Fruit fly (Drosophila melanogaster) whole organism, wandering third instar larva: ENCODE results near the gene CG13272.

Source experiments
- Abd-B ChIP-seq: fragments of >200 bp; optimal IDR thresholded peaks from 2 replicates; lab custom pipeline; 2017; ENCODE audit warnings: missing biosample characterization, missing genetic modification characterization
- CrebA ChIP-seq: fragments of 200-800 bp; sonication (Bioruptor generic); optimal IDR thresholded peaks from 2 replicates; lab custom pipeline; 2016; ENCODE audit warnings: missing biosample characterization, mild to moderate bottlenecking, missing genetic modification characterization, borderline replicate concordance
- Hr83 ChIP-seq: fragments of 200-300 bp; sonication (Bioruptor generic); optimal IDR thresholded peaks from 2 replicates; lab custom pipeline; 2016; ENCODE audit warnings: missing biosample characterization, mild to moderate bottlenecking, missing genetic modification characterization, moderate library complexity; ENCODE audit not compliant: poor library complexity, severe bottlenecking
- Myc ChIP-seq: fragments of >200 bp; optimal IDR thresholded peaks from 2 replicates; lab custom pipeline; 2017
- OdsH ChIP-seq: fragments of 200-800 bp; sonication (Bioruptor generic); optimal IDR thresholded peaks from 2 replicates; lab custom pipeline; 2016; ENCODE audit warnings: missing biosample characterization, mild to moderate bottlenecking, missing genetic modification characterization
- Sp1 ChIP-seq: fragments of 200-800 bp; sonication (Bioruptor generic); optimal IDR thresholded peaks from 3 replicates; lab custom pipeline; 2019; ENCODE audit warnings: missing biosample characterization, mild to moderate bottlenecking, missing genetic modification characterization, moderate library complexity
- br ChIP-seq: fragments of 200-800 bp; sonication (Bioruptor generic); optimal IDR thresholded peaks from 2 replicates; lab custom pipeline; 2016; ENCODE audit warnings: missing biosample characterization, missing genetic modification characterization
- dmrt93B ChIP-seq: fragments of 200-800 bp; sonication (Bioruptor generic); optimal IDR thresholded peaks from 2 replicates; lab custom pipeline; 2018; ENCODE audit warnings: missing biosample characterization, mild to moderate bottlenecking, missing genetic modification characterization
- fru ChIP-seq: fragments of 200-800 bp; sonication (Bioruptor generic); optimal IDR thresholded peaks from 3 replicates; lab custom pipeline; 2016; ENCODE audit warnings: missing biosample characterization, mild to moderate bottlenecking, missing genetic modification characterization
- h ChIP-seq: fragments of 200-800 bp; sonication (Bioruptor generic); optimal IDR thresholded peaks from 3 replicates; lab custom pipeline; 2016; ENCODE audit warnings: missing biosample characterization, mild to moderate bottlenecking, missing genetic modification characterization
- psq ChIP-seq: fragments of 200-800 bp; sonication (Bioruptor generic); optimal IDR thresholded peaks from 3 replicates; lab custom pipeline; 2017; ENCODE audit warnings: missing biosample characterization, mild to moderate bottlenecking, missing genetic modification characterization, moderate library complexity
- usp ChIP-seq: fragments of >200 bp; optimal IDR thresholded peaks from 2 replicates; lab custom pipeline; 2017; ENCODE audit warnings: missing biosample characterization, missing genetic modification characterization

DNA sequence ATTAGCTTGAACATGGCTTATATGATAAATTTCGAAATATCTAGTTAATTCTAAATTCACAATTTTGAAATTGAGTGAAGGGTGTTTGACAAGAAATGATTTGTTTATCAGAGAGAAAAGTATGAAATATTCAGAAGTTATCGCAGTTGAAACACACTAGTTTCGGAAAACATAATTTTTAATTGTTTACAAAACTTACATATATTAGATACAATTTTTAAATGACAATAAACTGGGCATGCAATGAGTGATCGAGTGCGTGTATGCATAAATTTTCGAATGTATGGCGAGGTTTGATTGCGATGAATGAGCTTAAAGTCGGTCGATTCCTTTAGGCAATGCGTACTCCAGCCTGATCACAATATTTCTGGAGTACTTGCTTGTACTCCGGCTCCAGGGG is 16.3 kb downstream of the CG13272 start, which contains the start of gene CG13280:
- TF ChIP-seq dmrt93B (GFP tag; lab: Kevin White, UChicago): no peak
- no peak for TF ChIP-seq CrebA (GFP tag; lab: Kevin White, UChicago)
- no peak for TF ChIP-seq h (GFP tag; lab: Kevin White, UChicago)
- TF ChIP-seq Sp1 (GFP tag; lab: Kevin White, UChicago): no peak
- TF ChIP-seq psq: no peak
- TF ChIP-seq OdsH (GFP tag; lab: Kevin White, UChicago): no peak
- no peak for TF ChIP-seq Hr83 (GFP tag; lab: Kevin White, UChicago)
- TF ChIP-seq Myc (lab: Kevin White, UChicago): no peak
- no peak for TF ChIP-seq fru (GFP tag; lab: Kevin White, UChicago)
- TF ChIP-seq Abd-B (GFP tag; lab: Kevin White, UChicago): no peak
- TF ChIP-seq usp: no peak
- TF ChIP-seq br (GFP tag; lab: Kevin White, UChicago): no peak
